Fruit fly (Drosophila melanogaster) whole organism, embryonic: ENCODE results near the gene fend.

Experiments
- B-H1 ChIP-seq: fragments of 200-800 bp; sonication (Bioruptor generic); IDR thresholded peaks from 3 replicates; pipeline ENCODE4 v1.3.6; 2022; ENCODE audit warnings: missing biosample characterization, missing genetic modification characterization
- CG10431 ChIP-seq: fragments of 200-800 bp; sonication (Bioruptor generic); optimal IDR thresholded peaks from 3 replicates; lab custom pipeline; 2018; ENCODE audit warnings: missing biosample characterization, mild to moderate bottlenecking, missing genetic modification characterization
- CG10979 ChIP-seq: fragments of 200-800 bp; sonication (Bioruptor generic); optimal IDR thresholded peaks from 2 replicates; lab custom pipeline; 2018; ENCODE audit warnings: missing biosample characterization, mild to moderate bottlenecking, missing genetic modification characterization, moderate library complexity
- CG11085 ChIP-seq: fragments of 200-800 bp; sonication (Bioruptor generic); IDR thresholded peaks from 2 replicates; pipeline ENCODE4 v1.3.6; 2022; ENCODE audit warnings: missing biosample characterization, missing genetic modification characterization
- CG11093 ChIP-seq: fragments of 200-800 bp; sonication (Bioruptor generic); IDR thresholded peaks from 3 replicates; pipeline ENCODE4 v1.3.6; 2022; ENCODE audit warnings: missing biosample characterization, missing genetic modification characterization
- CG12219 ChIP-seq: fragments of 200-800 bp; sonication (Bioruptor generic); optimal IDR thresholded peaks from 3 replicates; lab custom pipeline; 2018; ENCODE audit warnings: missing biosample characterization, mild to moderate bottlenecking, missing genetic modification characterization
- CG14014 ChIP-seq: fragments of 200-800 bp; sonication (Bioruptor generic); IDR thresholded peaks from 2 replicates; pipeline ENCODE4 v1.3.6; 2022; ENCODE audit warnings: missing biosample characterization, missing genetic modification characterization
- CG14965 ChIP-seq: fragments of 200-800 bp; sonication (Bioruptor generic); optimal IDR thresholded peaks from 2 replicates; lab custom pipeline; 2016; ENCODE audit warnings: missing biosample characterization, missing genetic modification characterization, borderline replicate concordance
- CG15479 ChIP-seq: fragments of 200-800 bp; sonication (Bioruptor generic); optimal IDR thresholded peaks from 3 replicates; lab custom pipeline; 2019; ENCODE audit warnings: missing biosample characterization, mild to moderate bottlenecking, missing genetic modification characterization, moderate library complexity
- CG15514 ChIP-seq: fragments of 200-800 bp; sonication (Bioruptor generic); optimal IDR thresholded peaks from 3 replicates; lab custom pipeline; 2017; ENCODE audit warnings: missing biosample characterization, missing genetic modification characterization, mild to moderate bottlenecking, moderate library complexity, missing genetic modification reagents
- CG16815 ChIP-seq: fragments of 200-800 bp; sonication (Bioruptor generic); optimal IDR thresholded peaks from 3 replicates; lab custom pipeline; 2017; ENCODE audit warnings: missing biosample characterization, mild to moderate bottlenecking, missing genetic modification characterization
- CG16863 ChIP-seq: fragments of 200-800 bp; sonication (Bioruptor generic); optimal IDR thresholded peaks from 3 replicates; lab custom pipeline; 2016; ENCODE audit warnings: missing biosample characterization, missing genetic modification characterization
- CG17328 ChIP-seq: fragments of 200-800 bp; sonication (Bioruptor generic); IDR thresholded peaks from 2 replicates; pipeline ENCODE4 v1.3.6; 2022; ENCODE audit warnings: missing biosample characterization, missing genetic modification characterization
- CG17612 ChIP-seq: fragments of 200-800 bp; sonication (Bioruptor generic); IDR thresholded peaks from 2 replicates; pipeline ENCODE4 v1.3.6; 2022; ENCODE audit warnings: missing biosample characterization, missing genetic modification characterization
- CG2875 ChIP-seq: fragments of 200-800 bp; sonication (Bioruptor generic); optimal IDR thresholded peaks from 2 replicates; lab custom pipeline; 2017; ENCODE audit warnings: missing biosample characterization, mild to moderate bottlenecking, missing genetic modification characterization, missing genetic modification reagents
- CG33557 ChIP-seq: fragments of 200-800 bp; sonication (Bioruptor generic); optimal IDR thresholded peaks from 2 replicates; lab custom pipeline; 2019; ENCODE audit warnings: missing biosample characterization, mild to moderate bottlenecking, missing genetic modification characterization, moderate library complexity
- CG4707 ChIP-seq: fragments of 200-800 bp; sonication (Bioruptor generic); optimal IDR thresholded peaks from 2 replicates; lab custom pipeline; 2018; ENCODE audit warnings: missing biosample characterization, mild to moderate bottlenecking, missing genetic modification characterization, moderate library complexity
- CG4854 ChIP-seq: fragments of 200-800 bp; sonication (Bioruptor generic); optimal IDR thresholded peaks from 2 replicates; lab custom pipeline; 2016; ENCODE audit warnings: missing biosample characterization, missing genetic modification characterization, inconsistent platforms
- CG5180 ChIP-seq: fragments of 200-800 bp; sonication (Bioruptor generic); optimal IDR thresholded peaks from 3 replicates; lab custom pipeline; 2017; ENCODE audit warnings: missing biosample characterization, missing genetic modification characterization, mild to moderate bottlenecking, moderate library complexity, missing genetic modification reagents
- CG6654 ChIP-seq: fragments of 200-800 bp; sonication (Bioruptor generic); optimal IDR thresholded peaks from 2 replicates; lab custom pipeline; 2017; ENCODE audit warnings: missing biosample characterization, mild to moderate bottlenecking, missing genetic modification characterization
- CG6689 ChIP-seq: fragments of 200-800 bp; sonication (Bioruptor generic); IDR thresholded peaks from 2 replicates; pipeline ENCODE4 v1.3.6; 2022; ENCODE audit warnings: missing biosample characterization, missing genetic modification characterization
- CG7786 ChIP-seq: fragments of 200-800 bp; sonication (Bioruptor generic); optimal IDR thresholded peaks from 2 replicates; lab custom pipeline; 2016; ENCODE audit warnings: missing biosample characterization, missing genetic modification characterization
- CG7839 ChIP-seq: fragments of 200-800 bp; sonication (Bioruptor generic); optimal IDR thresholded peaks from 3 replicates; lab custom pipeline; 2018; ENCODE audit warnings: missing biosample characterization, mild to moderate bottlenecking, missing genetic modification characterization, moderate library complexity
- CG8281 ChIP-seq: fragments of 200-800 bp; sonication (Bioruptor generic); optimal IDR thresholded peaks from 2 replicates; lab custom pipeline; 2018; ENCODE audit warnings: missing biosample characterization, mild to moderate bottlenecking, missing genetic modification characterization, moderate library complexity
- CG9817 ChIP-seq: fragments of 200-800 bp; sonication (Bioruptor generic); optimal IDR thresholded peaks from 2 replicates; lab custom pipeline; 2018; ENCODE audit warnings: missing biosample characterization, mild to moderate bottlenecking, missing genetic modification characterization, moderate library complexity
- D19A ChIP-seq: fragments of 200-800 bp; optimal IDR thresholded peaks from 3 replicates; lab custom pipeline; 2019; ENCODE audit warnings: missing biosample characterization, mild to moderate bottlenecking, missing genetic modification characterization, moderate library complexity
- E2f1 ChIP-seq: fragments of 200-800 bp; sonication (Bioruptor generic); IDR thresholded peaks from 2 replicates; pipeline ENCODE4 v1.3.6; 2022; ENCODE audit warnings: missing biosample characterization, missing genetic modification characterization
- Hr3 ChIP-seq: fragments of 200-800 bp; sonication (Bioruptor generic); optimal IDR thresholded peaks from 3 replicates; lab custom pipeline; 2016; ENCODE audit warnings: missing biosample characterization, missing genetic modification characterization
- Nf-YB ChIP-seq: fragments of 200-800 bp; sonication (Bioruptor generic); optimal IDR thresholded peaks from 3 replicates; lab custom pipeline; 2019; ENCODE audit warnings: missing biosample characterization, mild to moderate bottlenecking, missing genetic modification characterization, moderate library complexity
- aop ChIP-seq: fragments of 200-800 bp; sonication (Bioruptor generic); IDR thresholded peaks from 2 replicates; pipeline ENCODE4 v1.3.6; 2022; ENCODE audit warnings: missing biosample characterization, missing genetic modification characterization
- bsh ChIP-seq, 2 experiments: fragments of 200-800 bp; sonication (Bioruptor generic); optimal IDR thresholded peaks; 2 replicates each; lab custom pipeline; 2017 to 2018; ENCODE audit warnings: mild to moderate bottlenecking in 2 of 2, missing biosample characterization in 2 of 2, missing genetic modification characterization in 2 of 2, moderate library complexity in 1 of 2
- chif ChIP-seq, 2 experiments: fragments of 200-800 bp; sonication (Bioruptor generic); optimal IDR thresholded peaks; 3 replicates each; lab custom pipeline; 2016; ENCODE audit warnings: missing biosample characterization in 2 of 2, missing genetic modification characterization in 2 of 2
- fd102C ChIP-seq: fragments of 200-800 bp; sonication (Bioruptor generic); optimal IDR thresholded peaks from 2 replicates; lab custom pipeline; 2018; ENCODE audit warnings: missing biosample characterization, mild to moderate bottlenecking, missing genetic modification characterization, moderate library complexity
- gce ChIP-seq: fragments of 200-800 bp; sonication (Bioruptor generic); IDR thresholded peaks from 3 replicates; pipeline ENCODE4 v1.3.6; 2022; ENCODE audit warnings: missing biosample characterization, missing genetic modification characterization
- h ChIP-seq: fragments of >200 bp; optimal IDR thresholded peaks from 2 replicates; lab custom pipeline; 2017
- ham ChIP-seq: fragments of 200-800 bp; sonication (Bioruptor generic); IDR thresholded peaks from 2 replicates; pipeline ENCODE4 v1.3.6; 2022; ENCODE audit warnings: missing biosample characterization, missing genetic modification characterization
- ind ChIP-seq: fragments of 200-800 bp; sonication (Bioruptor generic); optimal IDR thresholded peaks from 3 replicates; lab custom pipeline; 2016; ENCODE audit warnings: missing biosample characterization, missing genetic modification characterization
- jigr1 ChIP-seq: fragments of 200-800 bp; sonication (Bioruptor generic); IDR thresholded peaks from 3 replicates; pipeline ENCODE4 v1.3.6; 2022; ENCODE audit warnings: missing biosample characterization, missing genetic modification characterization
- nom ChIP-seq: fragments of 200-800 bp; sonication (Bioruptor generic); optimal IDR thresholded peaks from 2 replicates; lab custom pipeline; 2017; ENCODE audit warnings: missing biosample characterization, missing genetic modification characterization, mild to moderate bottlenecking, moderate library complexity, missing genetic modification reagents
- otp ChIP-seq: fragments of 200-800 bp; sonication (Bioruptor generic); IDR thresholded peaks from 3 replicates; pipeline ENCODE4, ENCODE4 v1.3.6; 2022; ENCODE audit warnings: missing biosample characterization, missing genetic modification characterization
- prd ChIP-seq, 3 experiments: fragments of >200 bp in 2 of 3; fragments of 200-800 bp in 1 of 3; sonication (Bioruptor generic) in 1 of 3; optimal IDR thresholded peaks in 2 of 3; IDR thresholded peaks in 1 of 3; 2 replicates in 2 of 3; 3 replicates in 1 of 3; pipeline versions ENCODE4 v1.3.6 to Lab custom; 2017 to 2022; ENCODE audit warnings: missing biosample characterization in 1 of 3, missing genetic modification characterization in 1 of 3
- sens ChIP-seq: fragments of 200-800 bp; sonication (Bioruptor generic); peaks from one replicate; lab custom pipeline; 2016; ENCODE audit warnings: missing biosample characterization, missing genetic modification characterization
- seq ChIP-seq: fragments of 200-800 bp; sonication (Bioruptor generic); IDR thresholded peaks from 2 replicates; pipeline ENCODE4 v1.3.6; 2022; ENCODE audit warnings: missing biosample characterization, missing genetic modification characterization
- so ChIP-seq: fragments of 200-800 bp; sonication (Bioruptor generic); IDR thresholded peaks from 3 replicates; pipeline ENCODE4 v1.3.6; 2022; ENCODE audit warnings: missing biosample characterization, missing genetic modification characterization
- sob ChIP-seq: fragments of 200-800 bp; sonication (Bioruptor generic); IDR thresholded peaks from 2 replicates; pipeline ENCODE4 v1.3.6; 2022; ENCODE audit warnings: missing biosample characterization, missing genetic modification characterization
- stwl ChIP-seq: fragments of 200-800 bp; sonication (Bioruptor generic); optimal IDR thresholded peaks from 3 replicates; lab custom pipeline; 2018; ENCODE audit warnings: missing biosample characterization, mild to moderate bottlenecking, missing genetic modification characterization, moderate library complexity
- tap ChIP-seq: fragments of 200-800 bp; optimal IDR thresholded peaks from 3 replicates; lab custom pipeline; 2019; ENCODE audit warnings: missing biosample characterization, mild to moderate bottlenecking, missing genetic modification characterization, moderate library complexity
- tx ChIP-seq: fragments of 200-800 bp; sonication (Bioruptor generic); optimal IDR thresholded peaks from 2 replicates; lab custom pipeline; 2016; ENCODE audit warnings: missing biosample characterization, missing genetic modification characterization
- vvl ChIP-seq: fragments of 200-800 bp; sonication (Bioruptor generic); IDR thresholded peaks from 2 replicates; pipeline ENCODE4 v1.3.6; 2022; ENCODE audit warnings: missing biosample characterization, missing genetic modification characterization
- wek ChIP-seq: fragments of 200-800 bp; sonication (Bioruptor generic); optimal IDR thresholded peaks from 3 replicates; lab custom pipeline; 2018; ENCODE audit warnings: missing biosample characterization, mild to moderate bottlenecking, missing genetic modification characterization, moderate library complexity

fend gene

dm6 chrX:9119671-9120364 is 15.1 kb downstream of the fend start (continued):
- TF ChIP-seq D19A (tag; lab: Kevin White, UChicago) (no peak), CG4707 (no peak), ind (GFP tag; lab: Kevin White, UChicago) (peak; percentile 31), CG16863 (GFP tag; lab: Kevin White, UChicago) (peak; percentile 3), CG2875 (GFP tag; lab: Kevin White, UChicago) (peak; percentile 4), CG11085 (GFP tag; lab: Robert Waterston, UW) (no peak), h (no peak), B-H1 (GFP tag; lab: Robert Waterston, UW) (no peak), stwl (tag; lab: Kevin White, UChicago) (no peak), prd (optimal IDR thresholded peaks at IDR 0.05; lab: Kevin White, UChicago) (no peak), prd (GFP tag; IDR thresholded peaks at IDR 0.05; lab: Robert Waterston, UW) (peak; percentile 41; the same call in 1 of the 3 replicates), so (GFP tag; lab: Robert Waterston, UW) (no peak), CG7839 (tag; lab: Kevin White, UChicago) (peak; percentile 37), CG14965 (GFP tag; lab: Kevin White, UChicago) (no peak), nom (GFP tag; lab: Kevin White, UChicago) (no peak), CG16815 (GFP tag; lab: Kevin White, UChicago) (peak; percentile 14), CG15479 (GFP tag; lab: Kevin White, UChicago) (no peak), CG11093 (no peak), ham (GFP tag; lab: Robert Waterston, UW) (no peak), jigr1 (GFP tag; lab: Robert Waterston, UW) (no peak), Hr3 (GFP tag; lab: Kevin White, UChicago) (peak; percentile 17), gce (GFP tag; lab: Robert Waterston, UW) (no peak), CG10431 (no peak), fd102C (GFP tag; lab: Kevin White, UChicago) (no peak), CG6689 (no peak), CG12219 (peak; percentile 16), wek (no peak), CG17612 (no peak), CG9817 (no peak), seq (GFP tag; lab: Robert Waterston, UW) (no peak), CG4854 (GFP tag; lab: Kevin White, UChicago) (no peak), CG7786 (GFP tag; lab: Kevin White, UChicago) (no peak), CG17328 (GFP tag; lab: Robert Waterston, UW) (no peak), otp (GFP tag; lab: Robert Waterston, UW) (no peak), Nf-YB (no peak), tap (tag; lab: Kevin White, UChicago) (no peak), sens (GFP tag; lab: Kevin White, UChicago) (peak; percentile 73), vvl (GFP tag; lab: Robert Waterston, UW) (no peak; the same call in 1 of the 2 replicates), chif (GFP tag; optimal IDR thresholded peaks at IDR 0.05; lab: Kevin White, UChicago) (peak in 1 of 2 experiments; percentile 21), tx (no peak), bsh (GFP tag; optimal IDR thresholded peaks at IDR 0.05; lab: Kevin White, UChicago) (peak in 1 of 2 experiments; percentile 18), CG33557 (no peak), aop (no peak), CG10979 (tag; lab: Kevin White, UChicago) (peak; percentile 44), CG6654 (no peak), sob (no peak), CG8281 (tag; lab: Kevin White, UChicago) (no peak), CG15514 (GFP tag; lab: Kevin White, UChicago) (no peak), CG14014 (GFP tag; lab: Robert Waterston, UW) (no peak), CG5180 (GFP tag; lab: Kevin White, UChicago) (peak; percentile 23), E2f1 (no peak)
